Worm (Caenorhabditis elegans): Measurements from ENCODE around the gene let-70.

ce11 chrIV:11125200-11125599 is 43.1 kb upstream of the let-70 start:
- TF ChIP-seq Y53F4B.3 (GFP tag; IDR thresholded peaks at IDR 0.05) (no peak), fkh-3 (tag; optimal IDR thresholded peaks at IDR 0.05) (no peak), B0019.2 (GFP tag; conservative IDR thresholded peaks at IDR 0.05) (no peak), cebp-1 (GFP tag; IDR thresholded peaks at IDR 0.05) (no peak), cebp-1 (tag; optimal IDR thresholded peaks at IDR 0.05) (peak; percentile 31), ama-1 (optimal IDR thresholded peaks at IDR 0.05) (no peak), ama-1 (GFP tag; optimal IDR thresholded peaks at IDR 0.05) (no peak), nhr-90 (tag; optimal IDR thresholded peaks at IDR 0.05) (no peak), B0261.1 (tag; optimal IDR thresholded peaks at IDR 0.05) (no peak), F49E8.2 (tag; optimal IDR thresholded peaks at IDR 0.05; ENCODE audit: insufficient read depth) (no peak)

Data from whole organism, young adult.